ENCODE assay signal across 5 worm cellular contexts in genomic region chrIV:10239045-10239444, ce11.
TF ChIP-seq lines count a peak whose summit lies in the region.

Gene ech-8 (minus strand): TSS chrIV:10239176.

TF ChIP-seq in whole organism, L1 larva, 84 proteins besides CTCF, POLR2A, EP300 and RAD21:
- TF ChIP-seq pax-3 (tag; optimal IDR thresholded peaks at IDR 0.05; lab: Kevin White, UChicago) (no peak), elt-3 (tag; optimal IDR thresholded peaks at IDR 0.05; lab: Kevin White, UChicago) (peak in 1 of 6 experiments; percentile 5), nhr-90 (tag; optimal IDR thresholded peaks at IDR 0.05; lab: Kevin White, UChicago; ENCODE audit: poor library complexity) (no peak), nhr-20 (tag; optimal IDR thresholded peaks at IDR 0.05; lab: Kevin White, UChicago) (peak; percentile 13), fkh-8 (tag; optimal IDR thresholded peaks at IDR 0.05; lab: Kevin White, UChicago) (no peak)

TF ChIP-seq in whole organism, L2 larva, 48 proteins besides CTCF, POLR2A, EP300 and RAD21:
- TF ChIP-seq mbf-1 (tag; optimal IDR thresholded peaks at IDR 0.05; lab: Kevin White, UChicago), result no peak
- TF ChIP-seq fos-1 (tag; optimal IDR thresholded peaks at IDR 0.05; lab: Kevin White, UChicago), result peak; percentile 20
- TF ChIP-seq crh-2 (tag; optimal IDR thresholded peaks at IDR 0.05; lab: Kevin White, UChicago), result peak; percentile 31

TF ChIP-seq in whole organism, L3 larva, 47 proteins besides CTCF, POLR2A, EP300 and RAD21:
- TF ChIP-seq pqm-1 (tag; optimal IDR thresholded peaks at IDR 0.05; lab: Kevin White, UChicago), result peak; percentile 56
- TF ChIP-seq elt-2 (tag; optimal IDR thresholded peaks at IDR 0.05; lab: Kevin White, UChicago), result peak; percentile 54
- TF ChIP-seq nhr-25 (tag; optimal IDR thresholded peaks at IDR 0.05; lab: Kevin White, UChicago), result no peak

TF ChIP-seq in whole organism, L4 larva, 104 proteins besides CTCF, POLR2A, EP300 and RAD21:
- TF ChIP-seq php-3 (GFP tag; IDR thresholded peaks at IDR 0.05; lab: Robert Waterston, UW) (peak; percentile 88), dve-1 (tag; optimal IDR thresholded peaks at IDR 0.05; lab: Kevin White, UChicago; ENCODE audit: insufficient read depth) (peak; percentile 52), daf-16 (GFP tag; optimal IDR thresholded peaks at IDR 0.05; lab: Kevin White, UChicago) (no peak), daf-16 (tag; optimal IDR thresholded peaks at IDR 0.05; lab: Kevin White, UChicago) (peak; percentile 79), nhr-77 (tag; optimal IDR thresholded peaks at IDR 0.05; lab: Kevin White, UChicago) (peak; percentile 32), nhr-28 (tag; optimal IDR thresholded peaks at IDR 0.05; lab: Kevin White, UChicago) (peak; percentile 84), mes-2 (tag; optimal IDR thresholded peaks at IDR 0.05; lab: Kevin White, UChicago; ENCODE audit: poor library complexity, severe bottlenecking) (no peak)

TF ChIP-seq in whole organism, late embryonic, 69 proteins besides CTCF, POLR2A, EP300 and RAD21:
- peak; percentile 44 for TF ChIP-seq elt-2 (tag; optimal IDR thresholded peaks at IDR 0.05; lab: Kevin White, UChicago)
- no peak for TF ChIP-seq ceh-2 (tag; optimal IDR thresholded peaks at IDR 0.05; lab: Kevin White, UChicago)
- no peak for TF ChIP-seq unc-86 (tag; optimal IDR thresholded peaks at IDR 0.05; lab: Kevin White, UChicago)

Comparison
In these comparisons a context has a peak if more than half of its experiments do, and no peak if none do; other contexts are left out.
1. Of the 29 proteins assayed by ChIP-seq in both whole organism, L4 larva and whole organism, L1 larva: peak only in whole organism, L4 larva: nhr-28 and nhr-77; only in whole organism, L1 larva: none; in both: none; in neither: 27.